Worm (Caenorhabditis elegans) whole organism, mixed stage, embryonic: ENCODE measurements around the gene K03B8.8.

Source experiments
- elt-1 ChIP-seq: sonication (generic microtip); optimal IDR thresholded peaks from 2 replicates; lab custom pipeline; 2017; ENCODE audit warnings: missing genetic modification characterization, mild to moderate bottlenecking, missing compliant biosample characterization, antibody characterized with exemption, moderate library complexity, borderline replicate concordance; ENCODE audit not compliant: insufficient read depth
- elt-3 ChIP-seq: fragments of 150-350 bp; optimal IDR thresholded peaks from 2 replicates; lab custom pipeline; 2014; ENCODE audit warnings: missing biosample characterization, missing genetic modification characterization
- lin-13 ChIP-seq: fragments of 150-350 bp; optimal IDR thresholded peaks from 2 replicates; lab custom pipeline; 2014; ENCODE audit warnings: missing biosample characterization, missing genetic modification characterization
- mab-5 ChIP-seq: fragments of 150-350 bp; optimal IDR thresholded peaks from 2 replicates; lab custom pipeline; 2014; ENCODE audit warnings: missing biosample characterization, missing genetic modification characterization
- mep-1 ChIP-seq: fragments of 150-350 bp; optimal IDR thresholded peaks from 2 replicates; lab custom pipeline; 2017; ENCODE audit warnings: missing biosample characterization, missing genetic modification reagents, missing genetic modification characterization, inconsistent platforms
- nhr-76 ChIP-seq: sonication (generic microtip); optimal IDR thresholded peaks from 2 replicates; lab custom pipeline; 2017; ENCODE audit warnings: missing biosample characterization, missing genetic modification characterization

DNA sequence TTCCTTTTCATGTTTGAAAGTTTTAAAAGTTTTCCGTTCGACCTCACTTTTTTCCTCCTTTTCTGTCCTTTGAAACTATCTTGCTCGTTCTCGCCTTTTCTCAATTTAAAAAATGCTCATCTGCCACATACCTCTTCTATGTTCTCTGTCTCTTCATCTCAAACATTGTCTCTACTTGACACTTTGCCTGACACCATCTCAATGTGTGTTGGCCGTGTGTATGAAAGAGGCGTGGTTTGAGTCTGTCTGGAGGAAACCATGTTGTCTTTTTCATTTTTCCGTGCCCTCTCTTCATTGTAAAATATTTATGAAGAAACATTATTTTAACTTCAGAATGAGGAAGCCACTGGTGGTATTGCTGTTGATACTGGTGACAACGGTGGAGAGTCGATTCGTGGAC is 3.6 kb downstream of the K03B8.8 start, which contains the start of gene K03B8.6:
- TF ChIP-seq lin-13 (tag; lab: Kevin White, UChicago): no peak
- no peak for TF ChIP-seq mab-5 (tag; lab: Kevin White, UChicago)
- TF ChIP-seq mep-1 (tag; lab: Kevin White, UChicago): no peak
- TF ChIP-seq nhr-76 (tag; lab: Kevin White, UChicago): no peak
- TF ChIP-seq elt-1 (tag; lab: Kevin White, UChicago): no peak
- TF ChIP-seq elt-3 (tag; lab: Kevin White, UChicago): no peak
